Worm (Caenorhabditis elegans): Measurements from ENCODE around the gene athp-3.

- TF ChIP-seq mml-1 (tag; optimal IDR thresholded peaks at IDR 0.05) = no peak
- no peak for TF ChIP-seq pqm-1 (tag; optimal IDR thresholded peaks at IDR 0.05)
- no peak for TF ChIP-seq nhr-23 (tag; optimal IDR thresholded peaks at IDR 0.05)
- TF ChIP-seq nhr-77 (tag; optimal IDR thresholded peaks at IDR 0.05) = no peak
- no peak for TF ChIP-seq ceh-82 (tag; optimal IDR thresholded peaks at IDR 0.05)
Measured at ce11 chrIV:17084317-17084716, 36.2 kb upstream of the athp-3 start.

Data from whole organism, L3 larva.